Worm (Caenorhabditis elegans): Measurements from ENCODE around the gene hhat-2.

ce11 chrIV:14802316-14802715 is 26.6 kb downstream of the hhat-2 start, which contains the start of gene Y57G11C.1142:
- TF ChIP-seq unc-62 (GFP tag; optimal IDR thresholded peaks at IDR 0.05), result no peak
- no peak for TF ChIP-seq pax-3 (tag; optimal IDR thresholded peaks at IDR 0.05)
- no peak for TF ChIP-seq snpc-4 (tag; optimal IDR thresholded peaks at IDR 0.05)
- TF ChIP-seq nhr-85 (tag), result no peak
- TF ChIP-seq mep-1 (tag; optimal IDR thresholded peaks at IDR 0.05), result no peak
- TF ChIP-seq ces-1 (GFP tag; optimal IDR thresholded peaks at IDR 0.05), result no peak
- no peak for TF ChIP-seq efl-1 (optimal IDR thresholded peaks at IDR 0.05)
- no peak for TF ChIP-seq efl-1 (GFP tag; optimal IDR thresholded peaks at IDR 0.05 in 1 of 2)
- TF ChIP-seq nhr-28 (tag; optimal IDR thresholded peaks at IDR 0.05), result no peak
- no peak for TF ChIP-seq dpl-1 (GFP tag; optimal IDR thresholded peaks at IDR 0.05)
- TF ChIP-seq pag-3 (tag; optimal IDR thresholded peaks at IDR 0.05; ENCODE audit: borderline replicate concordance, insufficient read depth), result no peak
- TF ChIP-seq skn-1 (tag; optimal IDR thresholded peaks at IDR 0.05), result no peak
- TF ChIP-seq lin-13 (GFP tag; optimal IDR thresholded peaks at IDR 0.05), result no peak
- TF ChIP-seq lin-15B (tag; optimal IDR thresholded peaks at IDR 0.05), result no peak
